Worm (Caenorhabditis elegans): Measurements from ENCODE around the gene csc-1.

Gene csc-1

DNA sequence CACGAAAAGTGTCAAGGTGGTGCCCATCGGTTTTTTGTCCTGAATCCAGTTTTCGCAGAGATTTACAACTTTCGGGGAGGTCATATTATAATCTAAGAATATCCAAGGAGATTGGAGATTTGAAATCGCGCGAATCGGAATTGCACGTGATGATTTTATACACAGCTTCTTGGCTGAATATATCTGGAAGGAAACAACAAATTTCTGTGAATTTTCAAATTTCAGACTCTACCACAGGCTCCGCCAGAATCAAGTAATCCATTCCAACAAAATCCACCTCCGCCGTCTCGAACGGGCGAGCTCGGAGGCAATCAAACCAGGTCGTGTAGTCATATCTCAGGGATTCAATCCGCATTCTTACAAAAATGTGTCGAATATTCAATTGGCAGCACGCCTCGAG lies 1.5 kb upstream of the csc-1 start:
- no peak for TF ChIP-seq nhr-28 (tag; optimal IDR thresholded peaks at IDR 0.05)
- peak; percentile 96 for TF ChIP-seq aha-1 (tag)

DNA sequence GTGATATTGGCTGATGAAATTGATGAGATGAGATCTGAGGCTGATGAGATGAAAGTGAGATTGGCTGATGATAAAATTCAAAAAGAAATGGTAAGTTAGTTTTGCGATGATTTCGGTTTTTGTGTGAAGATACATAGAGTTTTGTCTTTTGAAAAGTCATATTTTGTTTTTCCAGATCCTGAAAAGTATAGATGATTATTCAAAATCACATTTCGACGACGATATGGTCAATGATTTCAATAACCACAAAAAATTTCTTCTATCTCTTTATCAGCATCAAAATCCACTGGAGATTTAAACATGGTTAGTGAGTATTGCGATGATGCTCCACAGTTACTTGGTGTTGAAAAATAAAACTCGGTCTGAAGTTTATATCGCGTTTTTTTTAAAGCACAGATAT lies 4.1 kb downstream of the csc-1 start, which contains the start of gene csp-1:
TSS of gene csp-1 (plus strand) at position 301 of the 400 bp plus-strand sequence.
- TF ChIP-seq zag-1 (tag; optimal IDR thresholded peaks at IDR 0.05) (no peak), F10B5.3 (tag; optimal IDR thresholded peaks at IDR 0.05) (no peak), F26F4.8 (GFP tag; conservative IDR thresholded peaks at IDR 0.05) (no peak), attf-4 (tag; optimal IDR thresholded peaks at IDR 0.05) (no peak), mdl-1 (tag; optimal IDR thresholded peaks at IDR 0.05) (no peak), nhr-48 (tag; optimal IDR thresholded peaks at IDR 0.05) (no peak), nhr-76 (tag; optimal IDR thresholded peaks at IDR 0.05) (no peak), nhr-42 (GFP tag; IDR thresholded peaks at IDR 0.05) (no peak), F37D6.2 (tag; optimal IDR thresholded peaks at IDR 0.05) (no peak), F44E2.7 (GFP tag; IDR thresholded peaks at IDR 0.05) (no peak)

DNA sequence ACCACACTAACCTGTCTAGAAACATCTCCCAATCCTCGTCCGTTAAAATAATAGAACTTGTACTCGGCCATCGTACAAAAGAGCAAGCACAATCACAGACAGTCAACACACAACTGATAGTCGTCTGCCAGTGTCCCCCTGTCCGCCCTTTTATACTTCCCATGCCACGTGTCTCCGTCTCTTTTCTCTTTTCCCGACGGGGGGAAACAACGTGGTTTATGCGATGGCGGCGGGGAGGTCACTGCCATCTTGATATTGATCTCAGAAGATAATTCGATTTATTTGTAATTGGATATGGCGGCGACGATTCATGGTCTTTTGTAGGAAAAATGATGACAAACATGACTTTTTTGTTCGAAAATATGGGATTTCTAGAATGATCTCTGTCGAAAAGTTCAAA lies 12.9 kb downstream of the csc-1 start, which contains the start of gene gst-20:
TSS of gene gst-20 (minus strand) at position 170 of the 400 bp plus-strand sequence.
- TF ChIP-seq nhr-11 (tag; optimal IDR thresholded peaks at IDR 0.05) = no peak
- no peak for TF ChIP-seq ZK546.5 (tag; optimal IDR thresholded peaks at IDR 0.05)
- TF ChIP-seq pqm-1 (tag; optimal IDR thresholded peaks at IDR 0.05) = peak; percentile 62
- TF ChIP-seq nhr-76 (tag; optimal IDR thresholded peaks at IDR 0.05) = no peak
- no peak for TF ChIP-seq fos-1 (tag; optimal IDR thresholded peaks at IDR 0.05)
- no peak for TF ChIP-seq lin-1 (GFP tag; IDR thresholded peaks at IDR 0.05)
- TF ChIP-seq attf-4 (tag; optimal IDR thresholded peaks at IDR 0.05) = no peak
- TF ChIP-seq ztf-7 (tag; optimal IDR thresholded peaks at IDR 0.05) = no peak
- TF ChIP-seq T26A8.4 (GFP tag; IDR thresholded peaks at IDR 0.05) = no peak
- TF ChIP-seq daf-16 (GFP tag; optimal IDR thresholded peaks at IDR 0.05) = no peak
- TF ChIP-seq daf-16 (tag; optimal IDR thresholded peaks at IDR 0.05) = peak; percentile 84
- TF ChIP-seq php-3 (GFP tag; IDR thresholded peaks at IDR 0.05) = no peak
- no peak for TF ChIP-seq tra-1 (GFP tag; IDR thresholded peaks at IDR 0.05)
- TF ChIP-seq ceh-44 (GFP tag; IDR thresholded peaks at IDR 0.05) = no peak
- no peak for TF ChIP-seq lin-13 (GFP tag; optimal IDR thresholded peaks at IDR 0.05)
- TF ChIP-seq daf-8 (GFP tag; IDR thresholded peaks at IDR 0.05) = no peak
- TF ChIP-seq mep-1 (tag; optimal IDR thresholded peaks at IDR 0.05) = no peak
- no peak for TF ChIP-seq R02D3.7 (tag; optimal IDR thresholded peaks at IDR 0.05)
- TF ChIP-seq Y75B8A.6 (GFP tag; IDR thresholded peaks at IDR 0.05) = no peak
- TF ChIP-seq mes-2 (tag; optimal IDR thresholded peaks at IDR 0.05; ENCODE audit: poor library complexity, severe bottlenecking) = no peak
- no peak for TF ChIP-seq F37D6.2 (tag; optimal IDR thresholded peaks at IDR 0.05)
- TF ChIP-seq lin-29 (GFP tag; IDR thresholded peaks at IDR 0.05) = no peak
- TF ChIP-seq nhr-28 (tag; optimal IDR thresholded peaks at IDR 0.05) = peak; percentile 72
- TF ChIP-seq ceh-28 (tag; optimal IDR thresholded peaks at IDR 0.05) = no peak
- TF ChIP-seq nhr-48 (tag; optimal IDR thresholded peaks at IDR 0.05) = peak; percentile 53
- TF ChIP-seq ctbp-1 (GFP tag; IDR thresholded peaks at IDR 0.05) = no peak
- no peak for TF ChIP-seq ceh-82 (tag; optimal IDR thresholded peaks at IDR 0.05)
- no peak for TF ChIP-seq lim-7 (GFP tag; IDR thresholded peaks at IDR 0.05)
- no peak for TF ChIP-seq F26F4.8 (GFP tag; conservative IDR thresholded peaks at IDR 0.05)
- no peak for TF ChIP-seq daf-19 (GFP tag; conservative IDR thresholded peaks at IDR 0.05)
- no peak for TF ChIP-seq egl-27 (tag; optimal IDR thresholded peaks at IDR 0.05)
- TF ChIP-seq lsy-2 (tag; optimal IDR thresholded peaks at IDR 0.05) = peak in 1 of 2 experiments; percentile 18
- TF ChIP-seq ceh-20 (GFP tag; IDR thresholded peaks at IDR 0.05) = no peak
- no peak for TF ChIP-seq ceh-32 (tag; optimal IDR thresholded peaks at IDR 0.05; ENCODE audit: poor library complexity)
- no peak for TF ChIP-seq unc-39 (tag; optimal IDR thresholded peaks at IDR 0.05)
- TF ChIP-seq ztf-11 (tag; optimal IDR thresholded peaks at IDR 0.05) = no peak
- TF ChIP-seq ces-1 (GFP tag; optimal IDR thresholded peaks at IDR 0.05) = no peak
- TF ChIP-seq Y5F2A.4 (GFP tag; optimal IDR thresholded peaks at IDR 0.05) = no peak
- TF ChIP-seq sdz-12 (GFP tag; optimal IDR thresholded peaks at IDR 0.05) = no peak
- TF ChIP-seq hmg-1.1 (GFP tag; IDR thresholded peaks at IDR 0.05) = no peak
- no peak for TF ChIP-seq nhr-41 (GFP tag; IDR thresholded peaks at IDR 0.05)
- TF ChIP-seq arid-1 (GFP tag; conservative IDR thresholded peaks at IDR 0.05) = no peak
- no peak for TF ChIP-seq madf-9 (GFP tag; conservative IDR thresholded peaks at IDR 0.05)
